Worm (Caenorhabditis elegans): ENCODE results near the gene gex-2.

gex-2 gene

DNA sequence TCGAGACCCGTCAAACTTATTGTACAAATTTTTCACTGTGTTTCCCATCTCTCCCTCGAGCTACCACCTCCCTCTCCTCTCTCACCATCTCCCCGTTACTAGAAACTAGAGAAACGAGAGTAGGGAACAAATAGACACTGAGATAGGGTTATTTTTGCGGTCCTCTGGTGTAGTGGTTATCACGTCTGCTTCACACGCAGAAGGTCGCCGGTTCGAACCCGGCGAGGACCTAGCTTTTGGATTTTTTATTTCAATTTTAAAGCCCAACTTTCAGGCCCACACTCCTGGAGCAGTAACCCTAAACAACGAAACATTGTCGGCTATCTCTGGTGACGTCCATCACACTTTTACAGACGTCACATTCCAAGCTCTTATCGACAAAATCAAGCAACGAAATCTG, 47.8 kb downstream of the gex-2 start (continued):
- TF ChIP-seq F33H1.4 (GFP tag; IDR thresholded peaks at IDR 0.05) = peak; percentile 19; the same call in 1 of the 2 replicates
- peak; percentile 20; the same call in 1 of the 2 replicates for TF ChIP-seq aptf-2 (GFP tag; conservative IDR thresholded peaks at IDR 0.05)
- TF ChIP-seq B0019.2 (GFP tag; conservative IDR thresholded peaks at IDR 0.05) = peak; percentile 55; the same call in 1 of the 2 replicates
- TF ChIP-seq madf-10 (tag; optimal IDR thresholded peaks at IDR 0.05) = peak; percentile 44
- TF ChIP-seq tlf-1 (GFP tag; optimal IDR thresholded peaks at IDR 0.05) = no peak
- no peak for TF ChIP-seq tbx-9 (tag; optimal IDR thresholded peaks at IDR 0.05; ENCODE audit: borderline replicate concordance)
- TF ChIP-seq nfya-2 (GFP tag; IDR thresholded peaks at IDR 0.05) = no peak
- TF ChIP-seq attf-3 (GFP tag; conservative IDR thresholded peaks at IDR 0.05) = no peak
- TF ChIP-seq nhr-120 (GFP tag; IDR thresholded peaks at IDR 0.05) = no peak
- no peak for TF ChIP-seq B0336.3 (GFP tag; IDR thresholded peaks at IDR 0.05)
- TF ChIP-seq nhr-27 (tag; optimal IDR thresholded peaks at IDR 0.05) = no peak
- no peak for TF ChIP-seq lsy-27 (tag; optimal IDR thresholded peaks at IDR 0.05; ENCODE audit: borderline replicate concordance, insufficient read depth)
- TF ChIP-seq ztf-18 (tag; optimal IDR thresholded peaks at IDR 0.05) = peak; percentile 39
- no peak for TF ChIP-seq snpc-1.1 (tag; optimal IDR thresholded peaks at IDR 0.05; ENCODE audit: insufficient read depth)
- no peak for TF ChIP-seq lag-1 (GFP tag; IDR thresholded peaks at IDR 0.05)
- no peak for TF ChIP-seq xnd-1 (tag; optimal IDR thresholded peaks at IDR 0.05)
- TF ChIP-seq K11D2.4 (GFP tag; IDR thresholded peaks at IDR 0.05) = peak; percentile 48; the same call in 1 of the 2 replicates
- TF ChIP-seq let-607 (tag; optimal IDR thresholded peaks at IDR 0.05) = peak; percentile 12 to 16
- TF ChIP-seq hmg-1.2 (GFP tag; IDR thresholded peaks at IDR 0.05) = peak; percentile 70
- no peak for TF ChIP-seq egl-18 (GFP tag; IDR thresholded peaks at IDR 0.05)
- no peak for TF ChIP-seq Y53G8AR.9 (GFP tag; conservative IDR thresholded peaks at IDR 0.05)
- no peak for TF ChIP-seq cebp-1 (GFP tag; IDR thresholded peaks at IDR 0.05)
- TF ChIP-seq cebp-1 (tag; optimal IDR thresholded peaks at IDR 0.05) = no peak
- TF ChIP-seq lin-54 (GFP tag; optimal IDR thresholded peaks at IDR 0.05) = peak; percentile 58
- TF ChIP-seq ceh-27 (GFP tag; optimal IDR thresholded peaks at IDR 0.05) = peak; percentile 63
- TF ChIP-seq tbp1 (GFP tag; optimal IDR thresholded peaks at IDR 0.05) = peak; percentile 94
- peak; percentile 9 for TF ChIP-seq attf-5 (GFP tag; optimal IDR thresholded peaks at IDR 0.05)
- no peak for TF ChIP-seq ztf-6 (GFP tag; IDR thresholded peaks at IDR 0.05)
- TF ChIP-seq F23B12.7 (tag; optimal IDR thresholded peaks at IDR 0.05; ENCODE audit: insufficient read depth) = peak; percentile 86
- TF ChIP-seq nhr-90 (tag; optimal IDR thresholded peaks at IDR 0.05) = peak; percentile 61
- TF ChIP-seq ccch-3 (GFP tag; optimal IDR thresholded peaks at IDR 0.05) = no peak
- TF ChIP-seq C17E4.6 (GFP tag; IDR thresholded peaks at IDR 0.05) = no peak
- peak; percentile 12 for TF ChIP-seq T26A5.8 (tag; optimal IDR thresholded peaks at IDR 0.05)
- TF ChIP-seq bed-1 (GFP tag; IDR thresholded peaks at IDR 0.05) = no peak
- TF ChIP-seq F49E8.2 (tag; optimal IDR thresholded peaks at IDR 0.05; ENCODE audit: insufficient read depth) = no peak
- TF ChIP-seq F10E7.11 (tag; optimal IDR thresholded peaks at IDR 0.05) = no peak
- peak; percentile 26 for TF ChIP-seq lsl-1 (GFP tag; optimal IDR thresholded peaks at IDR 0.05)
- TF ChIP-seq nhr-179 (tag; optimal IDR thresholded peaks at IDR 0.05) = no peak
- TF ChIP-seq dpff-1 (tag; optimal IDR thresholded peaks at IDR 0.05) = no peak
- peak; percentile 42; the same call in 1 of the 2 replicates for TF ChIP-seq rcor-1 (GFP tag; IDR thresholded peaks at IDR 0.05)
- peak in 1 of 3 experiments; percentile 65 for TF ChIP-seq lin-35 (GFP tag; optimal IDR thresholded peaks at IDR 0.05)
- no peak for TF ChIP-seq ama-1 (optimal IDR thresholded peaks at IDR 0.05)
- TF ChIP-seq ama-1 (GFP tag; optimal IDR thresholded peaks at IDR 0.05) = peak; percentile 17 to 64
- TF ChIP-seq him-1 (tag; optimal IDR thresholded peaks at IDR 0.05) = peak; percentile 75
- TF ChIP-seq C06A6.2 (GFP tag; conservative IDR thresholded peaks at IDR 0.05) = 0 out of 2 replicates have a peak, but pooled peaks have one; percentile 11
- peak; percentile 67; the same call in 1 of the 2 replicates for TF ChIP-seq pbrm-1 (GFP tag; IDR thresholded peaks at IDR 0.05)
- no peak for TF ChIP-seq madf-3 (GFP tag; IDR thresholded peaks at IDR 0.05)
- TF ChIP-seq ZK185.1 (tag; optimal IDR thresholded peaks at IDR 0.05; ENCODE audit: poor library complexity, severe bottlenecking) = no peak

All from whole organism, young adult.